Worm (Caenorhabditis elegans) whole organism, young adult: Measurements from ENCODE around the gene nlr-1.

Experiments used
- B0019.2 ChIP-seq: fragments of 200-800 bp; sonication (Bioruptor generic); conservative IDR thresholded peaks from 2 replicates; pipeline ENCODE4 v1.3.6; 2022; ENCODE audit warnings: missing genetic modification reagents, missing genetic modification characterization, missing compliant biosample characterization
- B0261.1 ChIP-seq: sonication (generic microtip); optimal IDR thresholded peaks from 2 replicates; lab custom pipeline; 2016; ENCODE audit warnings: mild to moderate bottlenecking, missing genetic modification characterization, moderate library complexity, missing compliant biosample characterization
- C06A6.2 ChIP-seq: fragments of 200-800 bp; sonication (Bioruptor generic); conservative IDR thresholded peaks from 2 replicates; pipeline ENCODE4 v1.3.6; 2022; ENCODE audit warnings: missing genetic modification characterization, missing compliant biosample characterization
- C17E4.6 ChIP-seq: fragments of 200-800 bp; sonication (Bioruptor generic); IDR thresholded peaks from 2 replicates; pipeline ENCODE4 v1.3.6; 2022; ENCODE audit warnings: missing genetic modification reagents, missing genetic modification characterization, missing compliant biosample characterization
- F23B12.7 ChIP-seq: sonication (generic microtip); optimal IDR thresholded peaks from 2 replicates; lab custom pipeline; 2017; ENCODE audit warnings: missing genetic modification characterization, mild to moderate bottlenecking, missing compliant biosample characterization, antibody characterized with exemption, moderate library complexity; ENCODE audit not compliant: insufficient read depth
- F33H1.4 ChIP-seq: fragments of 200-800 bp; sonication (Bioruptor generic); IDR thresholded peaks from 2 replicates; pipeline ENCODE4 v1.3.6; 2022; ENCODE audit warnings: missing genetic modification reagents, missing genetic modification characterization, missing compliant biosample characterization
- F37B4.10 ChIP-seq: fragments of 200-800 bp; sonication (Bioruptor generic); IDR thresholded peaks from 2 replicates; pipeline ENCODE4 v1.3.6; 2022; ENCODE audit warnings: missing genetic modification characterization, missing compliant biosample characterization
- F39B2.1 ChIP-seq: fragments of 200-800 bp; sonication (Bioruptor generic); IDR thresholded peaks from 2 replicates; pipeline ENCODE4 v1.3.6; 2022; ENCODE audit warnings: missing genetic modification reagents, missing genetic modification characterization, missing compliant biosample characterization
- F49E8.2 ChIP-seq: sonication (generic microtip); optimal IDR thresholded peaks from 3 replicates; lab custom pipeline; 2017; ENCODE audit warnings: missing genetic modification characterization, mild to moderate bottlenecking, missing compliant biosample characterization, antibody characterized with exemption, moderate library complexity; ENCODE audit not compliant: insufficient read depth
- F52B5.7 ChIP-seq: sonication (generic microtip); optimal IDR thresholded peaks from 2 replicates; lab custom pipeline; 2016; ENCODE audit warnings: mild to moderate bottlenecking, missing genetic modification characterization, missing compliant biosample characterization
- F57A8.1 ChIP-seq: fragments of 200-800 bp; sonication (Bioruptor generic); optimal IDR thresholded peaks from 2 replicates; lab custom pipeline; 2018; ENCODE audit warnings: mild to moderate bottlenecking, missing genetic modification characterization, moderate library complexity, missing compliant biosample characterization
- K11D2.4 ChIP-seq: fragments of 200-800 bp; sonication (Bioruptor generic); IDR thresholded peaks from 2 replicates; pipeline ENCODE4 v1.3.6; 2022; ENCODE audit warnings: missing genetic modification reagents, missing genetic modification characterization, missing compliant biosample characterization
- T26A5.8 ChIP-seq: sonication (generic microtip); optimal IDR thresholded peaks from 2 replicates; lab custom pipeline; 2016; ENCODE audit warnings: missing genetic modification characterization, missing compliant biosample characterization
- Y53F4B.3 ChIP-seq: fragments of 200-800 bp; sonication (Bioruptor generic); IDR thresholded peaks from 2 replicates; pipeline ENCODE4 v1.3.6; 2022; ENCODE audit warnings: missing genetic modification reagents, missing genetic modification characterization, missing compliant biosample characterization
- Y53G8AR.9 ChIP-seq: fragments of 200-800 bp; sonication (Bioruptor generic); conservative IDR thresholded peaks from 2 replicates; pipeline ENCODE4 v1.3.6; 2022; ENCODE audit warnings: missing genetic modification reagents, missing genetic modification characterization, missing compliant biosample characterization
- Y67H2A.10 ChIP-seq: fragments of 200-800 bp; sonication (Bioruptor generic); conservative IDR thresholded peaks from 2 replicates; pipeline ENCODE4 v1.3.6; 2022; ENCODE audit warnings: missing genetic modification reagents, missing genetic modification characterization, missing compliant biosample characterization
- Y95B8A.8 ChIP-seq: fragments of 200-800 bp; sonication (Bioruptor generic); IDR thresholded peaks from 2 replicates; pipeline ENCODE4 v1.3.6; 2022; ENCODE audit warnings: missing genetic modification reagents, missing genetic modification characterization, missing compliant biosample characterization
- akir-1 ChIP-seq: fragments of 200-800 bp; sonication (Bioruptor generic); optimal IDR thresholded peaks from 2 replicates; lab custom pipeline; 2018; ENCODE audit warnings: mild to moderate bottlenecking, missing genetic modification characterization, moderate library complexity, missing compliant biosample characterization
- aptf-2 ChIP-seq: fragments of 200-800 bp; sonication (Bioruptor generic); conservative IDR thresholded peaks from 2 replicates; pipeline ENCODE4 v1.3.6; 2022; ENCODE audit warnings: missing genetic modification reagents, missing genetic modification characterization, missing compliant biosample characterization
- aptf-3 ChIP-seq: fragments of 200-800 bp; sonication (Bioruptor generic); IDR thresholded peaks from 2 replicates; pipeline ENCODE4 v1.3.6; 2022; ENCODE audit warnings: missing genetic modification characterization, missing compliant biosample characterization
- atf-7 ChIP-seq: sonication (generic microtip); optimal IDR thresholded peaks from 2 replicates; lab custom pipeline; 2017; ENCODE audit warnings: mild to moderate bottlenecking, missing genetic modification characterization, missing compliant biosample characterization
- cebp-2 ChIP-seq: fragments of 200-800 bp; sonication (Bioruptor generic); IDR thresholded peaks from 2 replicates; pipeline ENCODE4 v1.3.6; 2022; ENCODE audit warnings: missing genetic modification characterization, missing compliant biosample characterization
- ceh-100 ChIP-seq: fragments of 200-800 bp; sonication (Bioruptor generic); IDR thresholded peaks from 2 replicates; pipeline ENCODE4 v1.3.6; 2022; ENCODE audit warnings: missing genetic modification reagents, missing genetic modification characterization, missing compliant biosample characterization
- ceh-27 ChIP-seq: fragments of 200-800 bp; sonication (Bioruptor generic); optimal IDR thresholded peaks from 2 replicates; lab custom pipeline; 2018; ENCODE audit warnings: mild to moderate bottlenecking, missing genetic modification characterization, moderate library complexity, missing compliant biosample characterization
- ceh-40 ChIP-seq: fragments of 200-800 bp; sonication (Bioruptor generic); IDR thresholded peaks from 2 replicates; pipeline ENCODE4 v1.3.6; 2022; ENCODE audit warnings: missing genetic modification characterization, missing compliant biosample characterization
- ceh-58 ChIP-seq: fragments of 200-800 bp; sonication (Bioruptor generic); IDR thresholded peaks from 2 replicates; pipeline ENCODE4 v1.3.6; 2022; ENCODE audit warnings: missing genetic modification characterization, missing compliant biosample characterization
- ceh-79 ChIP-seq: sonication (generic microtip); optimal IDR thresholded peaks from 2 replicates; lab custom pipeline; 2017; ENCODE audit warnings: mild to moderate bottlenecking, missing genetic modification characterization, missing compliant biosample characterization
- chd-7 ChIP-seq: sonication (generic microtip); optimal IDR thresholded peaks from 2 replicates; lab custom pipeline; 2016; ENCODE audit warnings: mild to moderate bottlenecking, missing genetic modification characterization, moderate library complexity, missing compliant biosample characterization
- dox-1 ChIP-seq: fragments of 200-800 bp; sonication (Bioruptor generic); IDR thresholded peaks from 2 replicates; pipeline ENCODE4 v1.3.6; 2022; ENCODE audit warnings: missing genetic modification reagents, missing genetic modification characterization, missing compliant biosample characterization
- egl-18 ChIP-seq: fragments of 200-800 bp; sonication (Bioruptor generic); IDR thresholded peaks from 2 replicates; pipeline ENCODE4 v1.3.6; 2022; ENCODE audit warnings: missing genetic modification reagents, missing genetic modification characterization, missing compliant biosample characterization
- ekl-4 ChIP-seq: fragments of 200-800 bp; sonication (Bioruptor generic); IDR thresholded peaks from 2 replicates; pipeline ENCODE4 v1.3.6; 2022; ENCODE audit warnings: missing genetic modification reagents, missing genetic modification characterization, missing compliant biosample characterization
- hmg-20 ChIP-seq: fragments of 200-800 bp; sonication (Bioruptor generic); IDR thresholded peaks from 2 replicates; pipeline ENCODE4 v1.3.6; 2022; ENCODE audit warnings: missing genetic modification reagents, missing genetic modification characterization, missing compliant biosample characterization
- lin-54 ChIP-seq: fragments of 200-800 bp; sonication (Bioruptor generic); optimal IDR thresholded peaks from 2 replicates; lab custom pipeline; 2018; ENCODE audit warnings: mild to moderate bottlenecking, missing genetic modification characterization, missing compliant biosample characterization
- lir-1 ChIP-seq: fragments of 200-800 bp; sonication (Bioruptor generic); conservative IDR thresholded peaks from 2 replicates; pipeline ENCODE4 v1.3.6; 2022; ENCODE audit warnings: missing genetic modification reagents, missing genetic modification characterization, missing compliant biosample characterization
- mcd-1 ChIP-seq: fragments of 200-800 bp; sonication (Bioruptor generic); IDR thresholded peaks from 2 replicates; pipeline ENCODE4 v1.3.6; 2022; ENCODE audit warnings: missing genetic modification reagents, missing genetic modification characterization, missing compliant biosample characterization
- mel-28 ChIP-seq: sonication (generic microtip); optimal IDR thresholded peaks from 2 replicates; lab custom pipeline; 2016; ENCODE audit warnings: borderline replicate concordance, mild to moderate bottlenecking, missing genetic modification characterization, missing compliant biosample characterization
- nfya-2 ChIP-seq: fragments of 200-800 bp; sonication (Bioruptor generic); IDR thresholded peaks from 2 replicates; pipeline ENCODE4 v1.3.6; 2022; ENCODE audit warnings: missing genetic modification reagents, missing genetic modification characterization, missing compliant biosample characterization
- nfyb-1 ChIP-seq: fragments of 200-800 bp; sonication (Bioruptor generic); IDR thresholded peaks from 2 replicates; pipeline ENCODE4 v1.3.6; 2022; ENCODE audit warnings: missing genetic modification reagents, missing genetic modification characterization, missing compliant biosample characterization
- nhr-80 ChIP-seq: sonication (generic microtip); optimal IDR thresholded peaks from 2 replicates; lab custom pipeline; 2016; ENCODE audit warnings: missing genetic modification characterization, missing compliant biosample characterization
- pha-4 ChIP-seq: fragments of 150-350 bp; sonication (generic microtip); optimal IDR thresholded peaks from 2 replicates; lab custom pipeline; 2014; ENCODE audit warnings: missing biosample characterization, missing genetic modification reagents, missing genetic modification characterization
- rec-8 ChIP-seq, 2 experiments: sonication (generic microtip); optimal IDR thresholded peaks; 2 replicates each; lab custom pipeline; 2016; ENCODE audit warnings: mild to moderate bottlenecking in 2 of 2, missing genetic modification characterization in 2 of 2, missing genetic modification reagents in 2 of 2, missing genotype in 2 of 2, missing biosample characterization in 1 of 2, missing compliant biosample characterization in 1 of 2, moderate library complexity in 1 of 2
- sdz-38 ChIP-seq: sonication (generic microtip); optimal IDR thresholded peaks from 2 replicates; lab custom pipeline; 2016; ENCODE audit warnings: missing genotype, missing genetic modification characterization, missing compliant biosample characterization
- tbx-9 ChIP-seq: sonication (generic microtip); optimal IDR thresholded peaks from 2 replicates; lab custom pipeline; 2016; ENCODE audit warnings: borderline replicate concordance, missing genetic modification characterization, inconsistent platforms, missing compliant biosample characterization
- unc-62 ChIP-seq: fragments of 150-350 bp; optimal IDR thresholded peaks from 2 replicates; lab custom pipeline; 2014; ENCODE audit warnings: missing biosample characterization, missing genetic modification reagents, missing genetic modification characterization
- zim-3 ChIP-seq: sonication (generic microtip); optimal IDR thresholded peaks from 2 replicates; lab custom pipeline; 2017; ENCODE audit warnings: mild to moderate bottlenecking, missing genetic modification characterization, moderate library complexity, missing compliant biosample characterization
- ztf-22 ChIP-seq: fragments of 200-800 bp; sonication (Bioruptor generic); optimal IDR thresholded peaks from 2 replicates; lab custom pipeline; 2018; ENCODE audit warnings: mild to moderate bottlenecking, missing genetic modification characterization, moderate library complexity, missing compliant biosample characterization
- ztf-28 ChIP-seq: fragments of 200-800 bp; sonication (Bioruptor generic); IDR thresholded peaks from 2 replicates; pipeline ENCODE4 v1.3.6; 2022; ENCODE audit warnings: missing genetic modification reagents, missing genetic modification characterization, missing compliant biosample characterization
- ztf-3 ChIP-seq: fragments of 200-800 bp; sonication (Bioruptor generic); optimal IDR thresholded peaks from 2 replicates; lab custom pipeline; 2018; ENCODE audit warnings: mild to moderate bottlenecking, missing genetic modification characterization, missing compliant biosample characterization

The nlr-1 gene

DNA sequence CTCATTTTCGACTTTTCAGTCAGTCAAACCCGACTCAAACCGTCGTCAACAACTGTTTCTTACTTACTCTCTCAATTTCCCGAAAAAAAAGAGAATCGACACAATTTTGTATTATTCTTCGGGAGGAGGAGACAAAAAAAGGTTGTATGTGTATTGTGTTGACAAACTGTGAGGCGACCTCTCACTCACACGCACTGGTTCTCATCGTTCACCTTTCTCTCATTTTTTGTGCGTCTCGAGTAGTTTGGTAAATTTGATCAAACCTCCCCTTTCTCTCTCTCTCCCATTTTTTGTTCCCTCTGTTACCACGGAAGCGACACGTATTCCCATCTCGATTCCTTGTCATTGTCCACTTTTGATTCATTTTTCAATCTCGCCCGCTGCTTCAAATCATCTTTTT, 20.7 kb upstream of the nlr-1 start:
- TF ChIP-seq egl-18 (GFP tag; lab: Robert Waterston, UW) (no peak), nfyb-1 (GFP tag; lab: Robert Waterston, UW) (0 out of 2 replicates have a peak, but pooled peaks have one; percentile 28), Y53F4B.3 (GFP tag; lab: Robert Waterston, UW) (no peak), ceh-27 (peak; percentile 53)

ce11 chrIV:12197679-12198078, 19.5 kb upstream of the nlr-1 start:
- TF ChIP-seq ceh-40 (no peak), K11D2.4 (GFP tag; lab: Robert Waterston, UW) (no peak), F49E8.2 (tag; lab: Kevin White, UChicago) (no peak), ceh-100 (GFP tag; lab: Robert Waterston, UW) (no peak), F57A8.1 (GFP tag; lab: Kevin White, UChicago) (no peak), atf-7 (peak; percentile 78), mcd-1 (GFP tag; lab: Robert Waterston, UW) (no peak), rec-8 (tag; optimal IDR thresholded peaks at IDR 0.05; lab: Kevin White, UChicago) (no peak), nhr-80 (tag; lab: Kevin White, UChicago) (peak; percentile 38), F52B5.7 (tag; lab: Kevin White, UChicago) (no peak), C06A6.2 (GFP tag; lab: Robert Waterston, UW) (no peak), hmg-20 (GFP tag; lab: Robert Waterston, UW) (no peak), akir-1 (GFP tag; lab: Kevin White, UChicago) (no peak), unc-62 (GFP tag; lab: Kevin White, UChicago) (peak; percentile 39), B0261.1 (tag; lab: Kevin White, UChicago) (no peak), nfya-2 (GFP tag; lab: Robert Waterston, UW) (no peak), aptf-2 (GFP tag; lab: Robert Waterston, UW) (no peak), Y67H2A.10 (GFP tag; lab: Robert Waterston, UW) (no peak), F39B2.1 (GFP tag; lab: Robert Waterston, UW) (no peak), ztf-22 (GFP tag; lab: Kevin White, UChicago) (no peak), dox-1 (0 out of 2 replicates have a peak, but pooled peaks have one; percentile 24), F23B12.7 (tag; lab: Kevin White, UChicago) (no peak), aptf-3 (GFP tag; lab: Robert Waterston, UW) (no peak), chd-7 (tag; lab: Kevin White, UChicago) (peak; percentile 39), ztf-3 (GFP tag; lab: Kevin White, UChicago) (no peak), tbx-9 (tag; lab: Kevin White, UChicago) (no peak), lir-1 (GFP tag; lab: Robert Waterston, UW) (0 out of 2 replicates have a peak, but pooled peaks have one; percentile 37), ztf-28 (no peak), ceh-79 (no peak), F37B4.10 (GFP tag; lab: Robert Waterston, UW) (no peak), nfyb-1 (GFP tag; lab: Robert Waterston, UW) (peak; percentile 9; the same call in 1 of the 2 replicates), ceh-58 (GFP tag; lab: Robert Waterston, UW) (no peak), F33H1.4 (GFP tag; lab: Robert Waterston, UW) (no peak), zim-3 (tag; lab: Kevin White, UChicago) (no peak), cebp-2 (GFP tag; lab: Robert Waterston, UW) (no peak), mel-28 (no peak), B0019.2 (GFP tag; lab: Robert Waterston, UW) (no peak), Y53G8AR.9 (GFP tag; lab: Robert Waterston, UW) (no peak), sdz-38 (tag; lab: Kevin White, UChicago) (no peak), ekl-4 (GFP tag; lab: Robert Waterston, UW) (no peak), T26A5.8 (tag; lab: Kevin White, UChicago) (no peak), C17E4.6 (GFP tag; lab: Robert Waterston, UW) (no peak), lin-54 (GFP tag; lab: Kevin White, UChicago) (no peak), pha-4 (peak; percentile 70), Y95B8A.8 (GFP tag; lab: Robert Waterston, UW) (0 out of 2 replicates have a peak, but pooled peaks have one; percentile 23)
